Fruit fly (Drosophila melanogaster) whole organism, adult: Measurements from ENCODE around the gene CG9150.

Experiments
- CG11617 ChIP-seq: fragments of 200-800 bp; sonication (Bioruptor generic); optimal IDR thresholded peaks from 2 replicates; lab custom pipeline; 2017; ENCODE audit warnings: mild to moderate bottlenecking, missing biosample characterization, missing genetic modification reagents, missing genetic modification characterization
- CG14711 ChIP-seq: fragments of 200-800 bp; sonication (Bioruptor generic); optimal IDR thresholded peaks from 2 replicates; lab custom pipeline; 2018; ENCODE audit warnings: missing biosample characterization, mild to moderate bottlenecking, missing genetic modification characterization, moderate library complexity
- CG33017 ChIP-seq: fragments of 200-800 bp; sonication (Bioruptor generic); optimal IDR thresholded peaks from 2 replicates; lab custom pipeline; 2018; ENCODE audit warnings: missing biosample characterization, mild to moderate bottlenecking, missing genetic modification characterization, moderate library complexity
- CG5204 ChIP-seq: fragments of 200-800 bp; sonication (Bioruptor generic); optimal IDR thresholded peaks from 2 replicates; lab custom pipeline; 2016; ENCODE audit warnings: missing biosample characterization, missing genetic modification characterization
- Clk ChIP-seq: fragments of 200-800 bp; sonication (Bioruptor generic); optimal IDR thresholded peaks from 2 replicates; lab custom pipeline; 2017; ENCODE audit warnings: missing biosample characterization, missing genetic modification characterization
- Crg-1 ChIP-seq: fragments of 200-800 bp; sonication (Bioruptor generic); optimal IDR thresholded peaks from 2 replicates; lab custom pipeline; 2016; ENCODE audit warnings: missing biosample characterization, missing genetic modification characterization
- Hr96 ChIP-seq: fragments of 200-800 bp; sonication (Bioruptor generic); optimal IDR thresholded peaks from 2 replicates; lab custom pipeline; 2016; ENCODE audit warnings: missing biosample characterization, missing genetic modification characterization
- cic ChIP-seq: fragments of 200-800 bp; sonication (Bioruptor generic); optimal IDR thresholded peaks from 2 replicates; lab custom pipeline; 2017; ENCODE audit warnings: missing biosample characterization, mild to moderate bottlenecking, missing genetic modification characterization, moderate library complexity
- cnc ChIP-seq, 2 experiments: fragments of >200 bp; optimal IDR thresholded peaks; 2 replicates each; lab custom pipeline; 2017
- kay ChIP-seq: fragments of 200-800 bp; sonication (Bioruptor generic); peaks from one replicate; lab custom pipeline; 2016; ENCODE audit warnings: missing biosample characterization, missing genetic modification characterization, borderline replicate concordance
- tj ChIP-seq: fragments of 200-800 bp; sonication (Bioruptor generic); optimal IDR thresholded peaks from 3 replicates; lab custom pipeline; 2017; ENCODE audit warnings: missing biosample characterization, mild to moderate bottlenecking, missing genetic modification characterization, moderate library complexity
- toe ChIP-seq: fragments of 200-800 bp; sonication (Bioruptor generic); optimal IDR thresholded peaks from 2 replicates; lab custom pipeline; 2016; ENCODE audit warnings: missing biosample characterization, missing genetic modification characterization

DNA sequence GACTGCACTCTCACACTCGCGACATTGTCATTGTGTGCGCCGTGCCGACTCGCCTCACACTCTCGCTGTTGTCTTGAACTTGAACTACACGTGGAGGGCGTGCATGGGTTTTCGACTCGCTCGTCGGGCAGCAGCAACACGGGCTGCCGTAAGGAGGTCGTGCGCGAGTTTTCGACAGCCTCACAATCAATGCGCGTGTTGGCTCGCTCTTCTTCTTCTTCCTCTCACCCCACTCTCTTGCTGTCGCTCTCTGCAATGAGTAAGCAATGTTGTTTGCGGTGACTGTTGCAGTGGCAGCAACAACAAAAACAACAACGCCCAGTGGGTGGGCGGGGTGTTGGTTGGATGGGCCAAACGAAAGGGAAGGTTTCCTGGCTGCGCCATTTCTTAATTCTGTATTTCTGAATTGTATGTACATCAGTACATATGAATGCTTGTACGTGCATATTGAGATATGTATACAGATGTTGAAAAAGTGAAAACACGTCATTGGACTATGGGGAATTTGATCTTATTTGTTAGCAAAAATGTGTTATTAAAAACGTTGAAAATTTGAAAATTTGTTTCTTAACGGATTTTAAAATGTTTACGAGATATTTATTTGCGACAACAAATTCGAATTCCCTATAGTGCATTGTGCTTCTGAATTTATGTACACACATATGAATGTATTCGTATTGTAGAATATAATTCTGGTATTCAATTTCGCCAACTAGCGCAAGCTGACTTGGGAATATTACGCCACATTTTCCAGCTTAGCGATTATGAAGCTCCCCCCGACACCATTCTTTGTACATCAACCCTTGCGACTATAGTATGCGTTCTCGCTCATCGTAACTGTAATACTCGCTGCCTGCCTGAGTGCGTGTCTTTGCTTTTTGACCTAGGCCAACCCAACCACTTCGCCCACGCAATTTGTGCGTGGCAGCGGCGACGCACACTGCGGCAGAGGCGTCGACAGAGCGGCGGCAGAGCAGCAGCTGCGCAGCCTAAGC is 20.3 kb upstream of the CG9150 start:
- TF ChIP-seq toe (GFP tag; lab: Kevin White, UChicago) (no peak), CG5204 (no peak), Clk (GFP tag; lab: Kevin White, UChicago) (peak; percentile 47), kay (GFP tag; lab: Kevin White, UChicago) (peak; percentile 100), Crg-1 (GFP tag; lab: Kevin White, UChicago) (peak; percentile 49), CG33017 (tag; lab: Kevin White, UChicago) (peak; percentile 48), cnc (optimal IDR thresholded peaks at IDR 0.05; lab: Kevin White, UChicago) (peak; percentile 91 to 93), tj (GFP tag; lab: Kevin White, UChicago) (peak; percentile 85), CG11617 (GFP tag; lab: Kevin White, UChicago) (peak; percentile 69), CG14711 (tag; lab: Kevin White, UChicago) (no peak), Hr96 (GFP tag; lab: Kevin White, UChicago) (peak; percentile 52), cic (GFP tag; lab: Kevin White, UChicago) (peak; percentile 99)
